Fruit fly (Drosophila melanogaster): ENCODE measurements around the gene CG43155.

Gene CG43155

DNA sequence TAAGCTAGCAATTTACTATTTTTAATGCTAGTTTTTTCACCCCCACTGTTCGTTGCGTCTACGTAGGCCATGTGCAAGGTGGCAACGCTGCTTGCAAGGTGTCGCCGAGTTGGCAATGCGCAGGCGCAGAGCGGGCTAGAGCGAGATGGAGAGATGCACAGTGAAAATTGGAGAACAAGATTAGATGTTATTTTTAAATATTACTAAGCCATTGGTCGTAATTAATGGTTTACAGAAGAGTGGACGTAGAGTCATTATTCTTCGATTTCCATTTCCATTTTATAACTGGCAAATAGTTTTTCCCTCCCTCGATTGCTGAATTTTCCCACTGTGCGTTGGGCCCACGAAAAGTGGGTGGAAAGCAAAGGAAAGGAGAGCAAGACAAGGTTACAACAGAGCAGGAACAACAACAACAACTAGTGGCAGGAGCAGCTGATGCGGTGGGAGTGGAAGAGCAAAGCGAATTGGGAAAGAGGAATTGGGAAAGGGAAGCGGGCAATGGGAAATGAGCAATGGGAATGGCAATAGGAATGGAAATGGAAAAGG is 6.7 kb upstream of the CG43155 start (continued):
- no peak for TF ChIP-seq emc (GFP tag; optimal IDR thresholded peaks at IDR 0.05)
- peak; percentile 86 for TF ChIP-seq esg (GFP tag; conservative IDR thresholded peaks at IDR 0.05)
- TF ChIP-seq CG5245 (GFP tag; optimal IDR thresholded peaks at IDR 0.05): no peak
- TF ChIP-seq Camta (GFP tag; optimal IDR thresholded peaks at IDR 0.05): peak; percentile 83
- peak; percentile 74; the same call in 2 of the 3 replicates for TF ChIP-seq C15 (GFP tag; IDR thresholded peaks at IDR 0.05)
- TF ChIP-seq CG12744 (GFP tag; optimal IDR thresholded peaks at IDR 0.05): no peak
- TF ChIP-seq CG11504 (tag; optimal IDR thresholded peaks at IDR 0.05): peak; percentile 80
- TF ChIP-seq Bgb (GFP tag; IDR thresholded peaks at IDR 0.05; ENCODE audit: partially characterized antibody): peak; percentile 52; the same call in 1 of the 2 replicates
- TF ChIP-seq wdn (GFP tag; IDR thresholded peaks at IDR 0.05): peak; percentile 81
- TF ChIP-seq sr (GFP tag; IDR thresholded peaks at IDR 0.05): peak; percentile 75
- TF ChIP-seq ATbp (GFP tag; optimal IDR thresholded peaks at IDR 0.05): peak; percentile 79
- peak; percentile 63 for TF ChIP-seq CG2202 (tag; optimal IDR thresholded peaks at IDR 0.05)
- TF ChIP-seq zfh1 (GFP tag; IDR thresholded peaks at IDR 0.05): peak; percentile 89
- TF ChIP-seq fd3F (GFP tag; optimal IDR thresholded peaks at IDR 0.05): peak; percentile 47
- peak; percentile 85 for TF ChIP-seq CG14441 (GFP tag; IDR thresholded peaks at IDR 0.05)
- peak; percentile 79 for TF ChIP-seq pnt (GFP tag; optimal IDR thresholded peaks at IDR 0.05)
- no peak for TF ChIP-seq CG6791 (GFP tag; IDR thresholded peaks at IDR 0.05; ENCODE audit: partially characterized antibody)
- peak; percentile 36 for TF ChIP-seq fu2 (GFP tag; optimal IDR thresholded peaks at IDR 0.05)
- TF ChIP-seq pho (GFP tag; optimal IDR thresholded peaks at IDR 0.05): peak; percentile 55
- TF ChIP-seq CG17361 (GFP tag; IDR thresholded peaks at IDR 0.05): peak; percentile 69; the same call in 2 of the 3 replicates
- no peak for TF ChIP-seq Dp (GFP tag; optimal IDR thresholded peaks at IDR 0.05)
- TF ChIP-seq ttk (GFP tag; IDR thresholded peaks at IDR 0.05): peak; percentile 83
- peak; percentile 60 for TF ChIP-seq Oli (tag; optimal IDR thresholded peaks at IDR 0.05)
- TF ChIP-seq NC2β (GFP tag; optimal IDR thresholded peaks at IDR 0.05): peak; percentile 64
- no peak for TF ChIP-seq CG15696 (tag; optimal IDR thresholded peaks at IDR 0.05)
- peak in 1 of 2 experiments; percentile 45 for TF ChIP-seq Hr78 (GFP tag; optimal IDR thresholded peaks at IDR 0.05)
- TF ChIP-seq sima (GFP tag; optimal IDR thresholded peaks at IDR 0.05): peak; percentile 43
- peak; percentile 85 for TF ChIP-seq CG7839 (tag; optimal IDR thresholded peaks at IDR 0.05)
- peak; percentile 78 for TF ChIP-seq sob (GFP tag; IDR thresholded peaks at IDR 0.05)
- TF ChIP-seq dati (GFP tag; IDR thresholded peaks at IDR 0.05): peak; percentile 64; the same call in 1 of the 2 replicates
- peak; percentile 89 for TF ChIP-seq E2f1 (GFP tag; IDR thresholded peaks at IDR 0.05)
- no peak for TF ChIP-seq mirr (GFP tag; optimal IDR thresholded peaks at IDR 0.05)
- peak; percentile 73; the same call in 2 of the 3 replicates for TF ChIP-seq CG3726 (GFP tag; IDR thresholded peaks at IDR 0.05)
- no peak for TF ChIP-seq Max (GFP tag; optimal IDR thresholded peaks at IDR 0.05)
- peak; percentile 83 for TF ChIP-seq CG6689 (GFP tag; IDR thresholded peaks at IDR 0.05)
- TF ChIP-seq CG17912 (GFP tag; optimal IDR thresholded peaks at IDR 0.05): no peak
- TF ChIP-seq CG32767 (GFP tag; IDR thresholded peaks at IDR 0.05): peak; percentile 79; the same call in 1 of the 2 replicates
- peak; percentile 10 for TF ChIP-seq nom (GFP tag; optimal IDR thresholded peaks at IDR 0.05)
- TF ChIP-seq trem (tag; optimal IDR thresholded peaks at IDR 0.05): peak; percentile 65
- TF ChIP-seq Sry-β (GFP tag; optimal IDR thresholded peaks at IDR 0.05): no peak
- peak; percentile 15 for TF ChIP-seq exex (tag; optimal IDR thresholded peaks at IDR 0.05)
- 0 out of 3 replicates have a peak, but pooled peaks have one; percentile 24 for TF ChIP-seq CG6175 (GFP tag; IDR thresholded peaks at IDR 0.05)
- TF ChIP-seq jing (GFP tag; optimal IDR thresholded peaks at IDR 0.05): peak; percentile 50
- TF ChIP-seq nmo (GFP tag; optimal IDR thresholded peaks at IDR 0.05): peak; percentile 82
- TF ChIP-seq gt (GFP tag; IDR thresholded peaks at IDR 0.05): 0 out of 2 replicates have a peak, but pooled peaks have one; percentile 25
- peak; percentile 61; the same call in 1 of the 2 replicates for TF ChIP-seq cas (GFP tag; IDR thresholded peaks at IDR 0.05)
- TF ChIP-seq br (optimal IDR thresholded peaks at IDR 0.05): no peak
- peak; percentile 59 for TF ChIP-seq HLH54F (GFP tag; optimal IDR thresholded peaks at IDR 0.05)
- peak; percentile 55 for TF ChIP-seq CG9609 (GFP tag; optimal IDR thresholded peaks at IDR 0.05)
- peak; percentile 57 for TF ChIP-seq ssp (GFP tag; IDR thresholded peaks at IDR 0.05)
